Fruit fly (Drosophila melanogaster) whole organism, prepupa: Measurements from ENCODE around the gene CG15169.

ENCODE experiments used
- Blimp-1 ChIP-seq: fragments of 200-800 bp; sonication (Bioruptor generic); optimal IDR thresholded peaks from 3 replicates; lab custom pipeline; 2017; ENCODE audit warnings: missing biosample characterization, missing genetic modification characterization, mild to moderate bottlenecking, moderate library complexity, missing genetic modification reagents
- CG10631 ChIP-seq: fragments of 200-800 bp; sonication (Bioruptor generic); optimal IDR thresholded peaks from 2 replicates; lab custom pipeline; 2016; ENCODE audit warnings: missing biosample characterization, missing genetic modification characterization
- CG10669 ChIP-seq: fragments of 200-800 bp; sonication (Bioruptor generic); optimal IDR thresholded peaks from 3 replicates; lab custom pipeline; 2018; ENCODE audit warnings: missing biosample characterization, mild to moderate bottlenecking, missing genetic modification characterization, moderate library complexity
- CG11762 ChIP-seq: fragments of 200-800 bp; sonication (Bioruptor generic); optimal IDR thresholded peaks from 3 replicates; lab custom pipeline; 2016; ENCODE audit warnings: missing biosample characterization, missing genetic modification characterization; ENCODE audit not compliant: insufficient read depth
- CG11902 ChIP-seq: fragments of 200-800 bp; sonication (Bioruptor generic); optimal IDR thresholded peaks from 3 replicates; lab custom pipeline; 2016; ENCODE audit warnings: missing biosample characterization, missing genetic modification characterization
- CG15336 ChIP-seq: fragments of 200-800 bp; sonication (Bioruptor generic); IDR thresholded peaks from 2 replicates; pipeline ENCODE4 v1.3.6; 2022; ENCODE audit warnings: missing biosample characterization, missing genetic modification characterization
- CG1621 ChIP-seq: fragments of 200-800 bp; sonication (Bioruptor generic); optimal IDR thresholded peaks from 3 replicates; lab custom pipeline; 2018; ENCODE audit warnings: missing biosample characterization, mild to moderate bottlenecking, missing genetic modification characterization
- CG3032 ChIP-seq: fragments of 200-800 bp; optimal IDR thresholded peaks from 2 replicates; lab custom pipeline; 2019; ENCODE audit warnings: missing biosample characterization, mild to moderate bottlenecking, missing genetic modification characterization, moderate library complexity
- CG31627 ChIP-seq: fragments of 200-800 bp; sonication (Bioruptor generic); optimal IDR thresholded peaks from 3 replicates; lab custom pipeline; 2016; ENCODE audit warnings: missing biosample characterization, missing genetic modification characterization
- CG32006 ChIP-seq: fragments of 200-800 bp; sonication (Bioruptor generic); optimal IDR thresholded peaks from 3 replicates; lab custom pipeline; 2017; ENCODE audit warnings: missing biosample characterization, mild to moderate bottlenecking, missing genetic modification characterization
- CG3919 ChIP-seq: fragments of 200-800 bp; sonication (Bioruptor generic); optimal IDR thresholded peaks from 3 replicates; lab custom pipeline; 2016; ENCODE audit warnings: missing biosample characterization, missing genetic modification characterization
- CG4318 ChIP-seq: fragments of 200-800 bp; sonication (Bioruptor generic); optimal IDR thresholded peaks from 3 replicates; lab custom pipeline; 2017; ENCODE audit warnings: missing biosample characterization, mild to moderate bottlenecking, missing genetic modification characterization
- CG6163 ChIP-seq: fragments of 200-800 bp; sonication (Bioruptor generic); IDR thresholded peaks from 3 replicates; pipeline ENCODE4 v1.3.6; 2022; ENCODE audit warnings: missing biosample characterization, missing genetic modification characterization
- CG6792 ChIP-seq: fragments of 200-800 bp; sonication (Bioruptor generic); optimal IDR thresholded peaks from 3 replicates; lab custom pipeline; 2016; ENCODE audit warnings: missing biosample characterization, missing genetic modification characterization
- CG6854 ChIP-seq: fragments of 200-800 bp; sonication (Bioruptor generic); optimal IDR thresholded peaks from 2 replicates; lab custom pipeline; 2017; ENCODE audit warnings: missing biosample characterization, mild to moderate bottlenecking, missing genetic modification characterization
- CG8632 ChIP-seq: fragments of 200-800 bp; sonication (Bioruptor generic); optimal IDR thresholded peaks from 3 replicates; lab custom pipeline; 2016; ENCODE audit warnings: missing biosample characterization, missing genetic modification characterization
- Eip75B ChIP-seq: fragments of 200-800 bp; sonication (Bioruptor generic); optimal IDR thresholded peaks from 3 replicates; lab custom pipeline; 2016; ENCODE audit warnings: missing biosample characterization, missing genetic modification characterization
- Eip78C ChIP-seq: fragments of 200-800 bp; sonication (Bioruptor generic); peaks from one replicate; lab custom pipeline; 2016; ENCODE audit warnings: missing biosample characterization, missing genetic modification characterization
- Ets21C ChIP-seq: fragments of 200-800 bp; sonication (Bioruptor generic); optimal IDR thresholded peaks from 3 replicates; lab custom pipeline; 2016; ENCODE audit warnings: missing biosample characterization, missing genetic modification characterization
- Ets96B ChIP-seq: fragments of 200-800 bp; optimal IDR thresholded peaks from 2 replicates; lab custom pipeline; 2019; ENCODE audit warnings: missing biosample characterization, mild to moderate bottlenecking, missing genetic modification characterization, moderate library complexity
- Gug ChIP-seq: fragments of 200-800 bp; sonication (Bioruptor generic); IDR thresholded peaks from 2 replicates; pipeline ENCODE4 v1.3.6; 2022; ENCODE audit warnings: missing biosample characterization, missing genetic modification characterization
- Hr38 ChIP-seq: sonication (Bioruptor generic); optimal IDR thresholded peaks from 2 replicates; lab custom pipeline; 2016; ENCODE audit warnings: missing biosample characterization, missing genetic modification characterization
- Hr4 ChIP-seq: fragments of 200-800 bp; sonication (Bioruptor generic); optimal IDR thresholded peaks from 3 replicates; lab custom pipeline; 2016; ENCODE audit warnings: missing biosample characterization, missing genetic modification characterization
- Lpt ChIP-seq: fragments of 200-800 bp; sonication (Bioruptor generic); optimal IDR thresholded peaks from 3 replicates; lab custom pipeline; 2016; ENCODE audit warnings: missing biosample characterization, missing genetic modification characterization
- Met ChIP-seq: fragments of 200-800 bp; sonication (Bioruptor generic); optimal IDR thresholded peaks from 3 replicates; lab custom pipeline; 2016; ENCODE audit warnings: missing biosample characterization, missing genetic modification characterization
- OdsH ChIP-seq: fragments of 200-800 bp; sonication (Bioruptor generic); optimal IDR thresholded peaks from 3 replicates; lab custom pipeline; 2016; ENCODE audit warnings: missing biosample characterization, missing genetic modification characterization
- Smox ChIP-seq: fragments of 200-800 bp; sonication (Bioruptor generic); optimal IDR thresholded peaks from 3 replicates; lab custom pipeline; 2016; ENCODE audit warnings: missing biosample characterization, missing genetic modification characterization
- Sox102F ChIP-seq: fragments of 200-800 bp; sonication (Bioruptor generic); optimal IDR thresholded peaks from 2 replicates; lab custom pipeline; 2016; ENCODE audit warnings: missing biosample characterization, mild to moderate bottlenecking, missing genetic modification characterization
- Sox14 ChIP-seq: fragments of 200-800 bp; sonication (Bioruptor generic); optimal IDR thresholded peaks from 3 replicates; lab custom pipeline; 2016; ENCODE audit warnings: missing biosample characterization, missing genetic modification characterization
- Sox15 ChIP-seq: fragments of 200-800 bp; sonication (Bioruptor generic); optimal IDR thresholded peaks from 3 replicates; lab custom pipeline; 2016; ENCODE audit warnings: missing biosample characterization, missing genetic modification characterization
- achi ChIP-seq: fragments of 200-800 bp; sonication (Bioruptor generic); optimal IDR thresholded peaks from 3 replicates; lab custom pipeline; 2016; ENCODE audit warnings: missing biosample characterization, missing genetic modification characterization
- acj6 ChIP-seq: fragments of 200-800 bp; sonication (Bioruptor generic); optimal IDR thresholded peaks from 3 replicates; lab custom pipeline; 2016; ENCODE audit warnings: missing biosample characterization, missing genetic modification characterization
- cyc ChIP-seq: fragments of 200-800 bp; sonication (Bioruptor generic); optimal IDR thresholded peaks from 3 replicates; lab custom pipeline; 2016; ENCODE audit warnings: missing biosample characterization, missing genetic modification characterization
- dsx ChIP-seq: fragments of 200-800 bp; optimal IDR thresholded peaks from 3 replicates; lab custom pipeline; 2019; ENCODE audit warnings: missing biosample characterization, mild to moderate bottlenecking, missing genetic modification characterization, moderate library complexity; ENCODE audit not compliant: poor library complexity, severe bottlenecking
- eg ChIP-seq: fragments of 200-800 bp; sonication (Bioruptor generic); IDR thresholded peaks from 3 replicates; pipeline ENCODE4 v1.3.6; 2022; ENCODE audit warnings: missing biosample characterization, missing genetic modification characterization
- esn ChIP-seq: fragments of 200-800 bp; sonication (Bioruptor generic); optimal IDR thresholded peaks from 2 replicates; lab custom pipeline; 2016; ENCODE audit warnings: missing biosample characterization, mild to moderate bottlenecking, missing genetic modification characterization, moderate library complexity
- fd59A ChIP-seq: fragments of 200-800 bp; sonication (Bioruptor generic); optimal IDR thresholded peaks from 2 replicates; lab custom pipeline; 2017; ENCODE audit warnings: missing biosample characterization, mild to moderate bottlenecking, missing genetic modification characterization, missing genetic modification reagents
- fd85E ChIP-seq: fragments of 200-800 bp; sonication (Bioruptor generic); optimal IDR thresholded peaks from 3 replicates; lab custom pipeline; 2016; ENCODE audit warnings: missing biosample characterization, missing genetic modification characterization
- fkh ChIP-seq: fragments of 200-800 bp; sonication (Bioruptor generic); optimal IDR thresholded peaks from 3 replicates; lab custom pipeline; 2017; ENCODE audit warnings: missing biosample characterization, mild to moderate bottlenecking, missing genetic modification characterization, moderate library complexity
- lz ChIP-seq: fragments of 200-800 bp; sonication (Bioruptor generic); optimal IDR thresholded peaks from 3 replicates; lab custom pipeline; 2016; ENCODE audit warnings: missing biosample characterization, missing genetic modification characterization
- pdm3 ChIP-seq: fragments of 200-800 bp; sonication (Bioruptor generic); optimal IDR thresholded peaks from 3 replicates; lab custom pipeline; 2016; ENCODE audit warnings: missing biosample characterization, missing genetic modification characterization
- spab ChIP-seq: fragments of 200-800 bp; sonication (Bioruptor generic); optimal IDR thresholded peaks from 2 replicates; lab custom pipeline; 2017; ENCODE audit warnings: missing biosample characterization, mild to moderate bottlenecking, missing genetic modification characterization, missing genetic modification reagents
- ss ChIP-seq, 2 experiments: fragments of 200-800 bp; sonication (Bioruptor generic); optimal IDR thresholded peaks; 2 replicates in 1 of 2; 3 replicates in 1 of 2; lab custom pipeline; 2017 to 2018; ENCODE audit warnings: mild to moderate bottlenecking in 2 of 2, missing biosample characterization in 2 of 2, missing genetic modification characterization in 2 of 2, moderate library complexity in 1 of 2
- svp ChIP-seq: fragments of 200-800 bp; sonication (Bioruptor generic); peaks from one replicate; lab custom pipeline; 2016; ENCODE audit warnings: missing biosample characterization, missing genetic modification characterization
- topi ChIP-seq: fragments of 200-800 bp; sonication (Bioruptor generic); optimal IDR thresholded peaks from 3 replicates; lab custom pipeline; 2016; ENCODE audit warnings: missing biosample characterization, missing genetic modification characterization
- vri ChIP-seq: fragments of 200-800 bp; sonication (Bioruptor generic); optimal IDR thresholded peaks from 3 replicates; lab custom pipeline; 2016; ENCODE audit warnings: missing biosample characterization, mild to moderate bottlenecking, missing genetic modification characterization

Gene CG15169

DNA sequence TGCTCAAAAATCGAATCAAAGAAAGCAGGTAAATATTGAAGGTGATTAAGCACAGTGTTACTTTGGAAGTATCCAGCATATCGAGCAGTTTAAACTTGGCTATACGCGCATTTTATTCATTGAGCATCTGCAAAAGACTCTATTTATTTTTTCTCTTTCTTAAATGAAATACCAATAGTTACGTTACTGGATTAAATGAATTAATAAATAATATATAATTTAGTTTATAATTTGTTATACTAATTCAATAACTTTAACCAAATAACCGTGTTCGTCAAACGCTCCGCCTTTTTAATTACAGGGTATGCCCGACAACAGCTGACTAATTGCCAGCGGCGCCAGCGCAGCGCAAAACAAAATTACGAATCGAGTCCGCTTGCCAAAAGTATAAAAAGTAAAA, 24.0 kb upstream of the CG15169 start (continued):
- TF ChIP-seq Sox102F (GFP tag; lab: Kevin White, UChicago) (no peak), CG3919 (no peak), CG10669 (no peak), eg (peak; percentile 60; the same call in 2 of the 3 replicates), CG11902 (GFP tag; lab: Kevin White, UChicago) (peak; percentile 7), CG15336 (peak; percentile 61), Eip75B (GFP tag; lab: Kevin White, UChicago) (no peak), spab (GFP tag; lab: Kevin White, UChicago) (no peak), Blimp-1 (GFP tag; lab: Kevin White, UChicago) (peak; percentile 5), achi (GFP tag; lab: Kevin White, UChicago) (peak; percentile 37), CG32006 (GFP tag; lab: Kevin White, UChicago) (no peak), Lpt (GFP tag; lab: Kevin White, UChicago) (no peak), Met (GFP tag; lab: Kevin White, UChicago) (peak; percentile 27), acj6 (GFP tag; lab: Kevin White, UChicago) (peak; percentile 15), fd85E (GFP tag; lab: Kevin White, UChicago) (no peak), Sox14 (GFP tag; lab: Kevin White, UChicago) (no peak), fd59A (GFP tag; lab: Kevin White, UChicago) (no peak), CG11762 (GFP tag; lab: Kevin White, UChicago) (no peak), Hr38 (GFP tag; lab: Kevin White, UChicago) (no peak)

DNA sequence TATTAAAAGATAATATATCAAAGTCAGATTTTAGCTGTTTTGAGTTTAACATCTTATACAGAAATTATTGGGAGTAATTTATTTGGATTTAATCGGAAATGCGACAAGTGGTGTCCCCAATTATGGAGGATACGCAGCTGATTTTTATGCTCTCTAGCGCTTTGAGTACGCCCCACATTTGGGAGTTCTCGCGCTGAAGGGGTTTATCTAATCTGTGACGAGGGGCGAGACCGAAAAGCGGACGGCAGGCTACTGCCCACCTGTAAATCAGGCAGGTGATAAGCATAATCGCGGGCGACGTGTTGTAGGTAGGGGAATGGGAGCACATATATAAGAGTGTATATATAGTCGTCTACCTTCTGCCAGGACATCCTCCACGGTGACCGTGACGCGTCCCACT, 22.9 kb upstream of the CG15169 start:
- peak; percentile 1 for TF ChIP-seq vri
- TF ChIP-seq CG1621 (tag; lab: Kevin White, UChicago), result no peak
- TF ChIP-seq, all 60 proteins: peak for 1

DNA sequence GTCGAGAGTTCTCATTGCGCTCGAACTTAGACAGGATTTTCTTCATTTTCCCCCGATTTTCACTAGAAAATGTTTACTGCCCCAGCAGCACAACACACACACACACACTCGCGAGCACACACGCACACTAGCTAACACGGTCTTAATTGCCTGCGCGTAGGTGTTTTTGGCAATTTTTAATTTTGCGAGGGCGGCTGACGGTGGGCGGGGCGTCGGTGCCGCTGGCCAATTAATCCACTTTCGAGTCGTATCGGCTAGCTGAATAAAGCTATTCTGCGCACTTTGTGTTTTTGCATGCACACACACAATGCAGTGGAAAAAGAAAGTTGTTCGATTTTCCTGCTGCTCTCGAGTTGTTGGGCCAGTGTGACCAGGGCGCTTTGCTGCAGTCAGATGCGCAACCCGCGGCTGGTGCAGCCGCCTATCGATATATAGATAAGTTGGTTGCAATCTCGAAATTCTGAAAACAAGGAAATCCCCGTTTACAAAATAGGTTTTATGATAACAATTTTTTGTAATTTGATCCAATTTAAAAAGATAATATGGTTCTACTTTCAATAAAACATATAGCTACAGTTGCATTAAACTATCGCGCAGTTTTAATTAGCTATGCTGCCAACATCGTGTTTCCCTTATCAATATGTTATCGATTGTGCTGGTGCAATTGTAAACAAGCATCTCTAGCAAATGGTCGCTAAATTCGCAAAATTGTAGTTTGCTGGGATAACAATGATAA, 22.3 kb upstream of the CG15169 start, which contains the start of the genes Nak and Tango6:
Gene Nak (minus strand): TSS at position 375 of the 736 bp plus-strand sequence.
Gene Tango6 (plus strand): TSS at position 659 of the 736 bp plus-strand sequence.
- TF ChIP-seq pdm3 (GFP tag; lab: Kevin White, UChicago) (peak; percentile 38), Blimp-1 (GFP tag; lab: Kevin White, UChicago) (peak; percentile 11), eg (no peak), Sox102F (GFP tag; lab: Kevin White, UChicago) (no peak), ss (GFP tag; optimal IDR thresholded peaks at IDR 0.05; lab: Kevin White, UChicago) (no peak), cyc (GFP tag; lab: Kevin White, UChicago) (peak; percentile 7), acj6 (GFP tag; lab: Kevin White, UChicago) (no peak), CG32006 (GFP tag; lab: Kevin White, UChicago) (no peak), CG10631 (GFP tag; lab: Kevin White, UChicago) (no peak), OdsH (GFP tag; lab: Kevin White, UChicago) (no peak), esn (GFP tag; lab: Kevin White, UChicago) (peak; percentile 55), Gug (GFP tag; lab: Robert Waterston, UW) (no peak), Eip78C (GFP tag; lab: Kevin White, UChicago) (peak; percentile 71), Sox14 (GFP tag; lab: Kevin White, UChicago) (peak; percentile 72), CG4318 (no peak), CG15336 (peak; percentile 25; the same call in 1 of the 2 replicates), Hr4 (GFP tag; lab: Kevin White, UChicago) (peak; percentile 31), lz (peak; percentile 27), CG8632 (GFP tag; lab: Kevin White, UChicago) (no peak), dsx (no peak), CG3032 (peak; percentile 47), Smox (GFP tag; lab: Kevin White, UChicago) (peak; percentile 28), CG31627 (GFP tag; lab: Kevin White, UChicago) (peak; percentile 58), svp (GFP tag; lab: Kevin White, UChicago) (peak; percentile 65), CG3919 (peak; percentile 24), CG6792 (GFP tag; lab: Kevin White, UChicago) (peak; percentile 8), CG6163 (no peak), Ets96B (peak; percentile 8), topi (GFP tag; lab: Kevin White, UChicago) (peak; percentile 47), vri (peak; percentile 40), CG6854 (GFP tag; lab: Kevin White, UChicago) (peak; percentile 38), CG11902 (GFP tag; lab: Kevin White, UChicago) (no peak), Ets21C (GFP tag; lab: Kevin White, UChicago) (peak; percentile 46), fkh (peak; percentile 86), Sox15 (GFP tag; lab: Kevin White, UChicago) (no peak)
